Fruit fly (Drosophila melanogaster) whole organism, embryonic: Measurements from ENCODE around the gene P5cr-2.
A peak's percentile ranks its signal among the peaks of the same experiment; 100 is the strongest.

Experiments used
- CG10979 ChIP-seq: fragments of 200-800 bp; sonication (Bioruptor generic); optimal IDR thresholded peaks from 2 replicates; lab custom pipeline; 2018; ENCODE audit warnings: missing biosample characterization, mild to moderate bottlenecking, missing genetic modification characterization, moderate library complexity
- CG11247 ChIP-seq: fragments of 200-800 bp; sonication (Bioruptor generic); IDR thresholded peaks from 2 replicates; pipeline ENCODE4 v1.3.6; 2022; ENCODE audit warnings: missing biosample characterization, missing genetic modification characterization
- CG13123 ChIP-seq: fragments of 200-800 bp; sonication (Bioruptor generic); optimal IDR thresholded peaks from 2 replicates; lab custom pipeline; 2016; ENCODE audit warnings: missing biosample characterization, missing genetic modification characterization
- CG14965 ChIP-seq: fragments of 200-800 bp; sonication (Bioruptor generic); optimal IDR thresholded peaks from 2 replicates; lab custom pipeline; 2016; ENCODE audit warnings: missing biosample characterization, missing genetic modification characterization, borderline replicate concordance
- CG18262 ChIP-seq: fragments of 200-800 bp; optimal IDR thresholded peaks from 3 replicates; lab custom pipeline; 2019; ENCODE audit warnings: missing biosample characterization, mild to moderate bottlenecking, missing genetic modification characterization, moderate library complexity
- CG2712 ChIP-seq: fragments of 200-800 bp; optimal IDR thresholded peaks from 3 replicates; lab custom pipeline; 2019; ENCODE audit warnings: missing biosample characterization, mild to moderate bottlenecking, missing genetic modification characterization, moderate library complexity
- CG4404 ChIP-seq: fragments of 200-800 bp; sonication (Bioruptor generic); IDR thresholded peaks from 2 replicates; pipeline ENCODE4 v1.3.6; 2022; ENCODE audit warnings: missing biosample characterization, missing genetic modification characterization
- CG4617 ChIP-seq: fragments of 200-800 bp; sonication (Bioruptor generic); optimal IDR thresholded peaks from 3 replicates; lab custom pipeline; 2016; ENCODE audit warnings: missing biosample characterization, missing genetic modification characterization, borderline replicate concordance
- CG6272 ChIP-seq: fragments of 200-800 bp; sonication (Bioruptor generic); IDR thresholded peaks from 2 replicates; pipeline ENCODE4 v1.3.6; 2022; ENCODE audit warnings: missing biosample characterization, missing genetic modification characterization
- CG6654 ChIP-seq: fragments of 200-800 bp; sonication (Bioruptor generic); optimal IDR thresholded peaks from 2 replicates; lab custom pipeline; 2017; ENCODE audit warnings: missing biosample characterization, mild to moderate bottlenecking, missing genetic modification characterization
- CG6689 ChIP-seq: fragments of 200-800 bp; sonication (Bioruptor generic); IDR thresholded peaks from 2 replicates; pipeline ENCODE4 v1.3.6; 2022; ENCODE audit warnings: missing biosample characterization, missing genetic modification characterization
- CG7271 ChIP-seq: fragments of 200-800 bp; sonication (Bioruptor generic); optimal IDR thresholded peaks from 2 replicates; lab custom pipeline; 2018; ENCODE audit warnings: missing biosample characterization, mild to moderate bottlenecking, missing genetic modification characterization, moderate library complexity
- CG9609 ChIP-seq: fragments of 200-800 bp; sonication (Bioruptor generic); optimal IDR thresholded peaks from 3 replicates; lab custom pipeline; 2016; ENCODE audit warnings: missing biosample characterization, missing genetic modification characterization
- CkIIα-i1 ChIP-seq: fragments of 200-800 bp; sonication (Bioruptor generic); IDR thresholded peaks from 2 replicates; pipeline ENCODE4 v1.3.6; 2022; ENCODE audit warnings: missing biosample characterization, missing genetic modification characterization
- D19A ChIP-seq: fragments of 200-800 bp; optimal IDR thresholded peaks from 3 replicates; lab custom pipeline; 2019; ENCODE audit warnings: missing biosample characterization, mild to moderate bottlenecking, missing genetic modification characterization, moderate library complexity
- Dek ChIP-seq: fragments of 200-800 bp; sonication (Bioruptor generic); optimal IDR thresholded peaks from 3 replicates; lab custom pipeline; 2019; ENCODE audit warnings: missing biosample characterization, mild to moderate bottlenecking, missing genetic modification characterization, moderate library complexity
- Dfd ChIP-seq, 2 experiments: fragments of >200 bp; optimal IDR thresholded peaks; 2 replicates each; lab custom pipeline; 2017; ENCODE audit warnings: missing biosample characterization in 2 of 2, missing genetic modification characterization in 2 of 2
- Dll ChIP-seq: fragments of 200-800 bp; sonication (Bioruptor generic); IDR thresholded peaks from 4 replicates; pipeline ENCODE4 v1.3.6; 2022; ENCODE audit warnings: missing biosample characterization, missing genetic modification characterization; ENCODE audit not compliant: partially characterized antibody
- Hr3 ChIP-seq: fragments of 200-800 bp; sonication (Bioruptor generic); optimal IDR thresholded peaks from 3 replicates; lab custom pipeline; 2016; ENCODE audit warnings: missing biosample characterization, missing genetic modification characterization
- Jarid2 ChIP-seq: fragments of 200-800 bp; sonication (Bioruptor generic); optimal IDR thresholded peaks from 3 replicates; lab custom pipeline; 2017; ENCODE audit warnings: mild to moderate bottlenecking, missing biosample characterization, missing genetic modification reagents, missing genetic modification characterization
- Nf-YB ChIP-seq: fragments of 200-800 bp; sonication (Bioruptor generic); optimal IDR thresholded peaks from 3 replicates; lab custom pipeline; 2019; ENCODE audit warnings: missing biosample characterization, mild to moderate bottlenecking, missing genetic modification characterization, moderate library complexity
- NfI ChIP-seq: fragments of 200-800 bp; sonication (Bioruptor generic); optimal IDR thresholded peaks from 3 replicates; lab custom pipeline; 2018; ENCODE audit warnings: missing biosample characterization, mild to moderate bottlenecking, missing genetic modification characterization, moderate library complexity
- Side ChIP-seq: fragments of 200-800 bp; sonication (Bioruptor generic); optimal IDR thresholded peaks from 2 replicates; lab custom pipeline; 2016; ENCODE audit warnings: missing biosample characterization, missing genetic modification characterization
- Xrp1 ChIP-seq: fragments of 200-800 bp; sonication (Bioruptor generic); IDR thresholded peaks from 2 replicates; pipeline ENCODE4 v1.3.6; 2022; ENCODE audit warnings: missing biosample characterization, missing genetic modification characterization
- YL-1 ChIP-seq: fragments of 200-800 bp; sonication (Bioruptor generic); optimal IDR thresholded peaks from 3 replicates; lab custom pipeline; 2017; ENCODE audit warnings: missing biosample characterization, mild to moderate bottlenecking, missing genetic modification characterization
- abd-A ChIP-seq: fragments of 200-800 bp; sonication (Bioruptor generic); optimal IDR thresholded peaks from 3 replicates; lab custom pipeline; 2019; ENCODE audit warnings: missing biosample characterization, mild to moderate bottlenecking, missing genetic modification characterization, moderate library complexity
- aop ChIP-seq: fragments of 200-800 bp; sonication (Bioruptor generic); IDR thresholded peaks from 2 replicates; pipeline ENCODE4 v1.3.6; 2022; ENCODE audit warnings: missing biosample characterization, missing genetic modification characterization
- ase ChIP-seq: fragments of 200-800 bp; sonication (Bioruptor generic); IDR thresholded peaks from 3 replicates; pipeline ENCODE4 v1.3.6; 2022; ENCODE audit warnings: missing biosample characterization, missing genetic modification characterization
- bigmax ChIP-seq: fragments of 200-800 bp; sonication (Bioruptor generic); optimal IDR thresholded peaks from 2 replicates; lab custom pipeline; 2018; ENCODE audit warnings: missing biosample characterization, mild to moderate bottlenecking, missing genetic modification characterization
- en ChIP-seq: fragments of 200-800 bp; sonication (Bioruptor generic); optimal IDR thresholded peaks from 2 replicates; lab custom pipeline; 2016; ENCODE audit warnings: missing biosample characterization, missing genetic modification characterization
- fd3F ChIP-seq: fragments of 200-800 bp; sonication (Bioruptor generic); optimal IDR thresholded peaks from 2 replicates; lab custom pipeline; 2018; ENCODE audit warnings: missing biosample characterization, mild to moderate bottlenecking, missing genetic modification characterization, moderate library complexity
- gro ChIP-seq: fragments of 200-800 bp; sonication (Bioruptor generic); optimal IDR thresholded peaks from 2 replicates; lab custom pipeline; 2016; ENCODE audit warnings: missing biosample characterization, missing genetic modification characterization
- lbe ChIP-seq: fragments of 200-800 bp; sonication (Bioruptor generic); optimal IDR thresholded peaks from 2 replicates; lab custom pipeline; 2016; ENCODE audit warnings: missing biosample characterization, mild to moderate bottlenecking, missing genetic modification characterization
- mld ChIP-seq: fragments of 200-800 bp; sonication (Bioruptor generic); IDR thresholded peaks from 3 replicates; pipeline ENCODE4 v1.3.6; 2022; ENCODE audit warnings: missing biosample characterization, missing genetic modification characterization; ENCODE audit not compliant: partially characterized antibody
- nerfin-1 ChIP-seq: fragments of 200-800 bp; sonication (Bioruptor generic); optimal IDR thresholded peaks from 3 replicates; lab custom pipeline; 2019; ENCODE audit warnings: missing biosample characterization, mild to moderate bottlenecking, missing genetic modification characterization, moderate library complexity
- pb ChIP-seq: fragments of 200-800 bp; sonication (Bioruptor generic); optimal IDR thresholded peaks from 3 replicates; lab custom pipeline; 2016; ENCODE audit warnings: missing biosample characterization, missing genetic modification characterization
- pita ChIP-seq: fragments of 200-800 bp; sonication (Bioruptor generic); optimal IDR thresholded peaks from 2 replicates; lab custom pipeline; 2017; ENCODE audit warnings: missing biosample characterization, mild to moderate bottlenecking, missing genetic modification characterization
- pnt ChIP-seq: fragments of 200-800 bp; sonication (Bioruptor generic); optimal IDR thresholded peaks from 3 replicates; lab custom pipeline; 2016; ENCODE audit warnings: missing biosample characterization, missing genetic modification characterization
- prd ChIP-seq, 3 experiments: fragments of >200 bp in 2 of 3; fragments of 200-800 bp in 1 of 3; sonication (Bioruptor generic) in 1 of 3; optimal IDR thresholded peaks in 2 of 3; IDR thresholded peaks in 1 of 3; 2 replicates in 2 of 3; 3 replicates in 1 of 3; pipeline versions ENCODE4 v1.3.6 to Lab custom; 2017 to 2022; ENCODE audit warnings: missing biosample characterization in 1 of 3, missing genetic modification characterization in 1 of 3
- pzg ChIP-seq: fragments of 200-800 bp; sonication (Bioruptor generic); optimal IDR thresholded peaks from 3 replicates; lab custom pipeline; 2018; ENCODE audit warnings: missing biosample characterization, mild to moderate bottlenecking, missing genetic modification characterization, moderate library complexity
- sens ChIP-seq: fragments of 200-800 bp; sonication (Bioruptor generic); peaks from one replicate; lab custom pipeline; 2016; ENCODE audit warnings: missing biosample characterization, missing genetic modification characterization
- seq ChIP-seq: fragments of 200-800 bp; sonication (Bioruptor generic); IDR thresholded peaks from 2 replicates; pipeline ENCODE4 v1.3.6; 2022; ENCODE audit warnings: missing biosample characterization, missing genetic modification characterization
- sna ChIP-seq: fragments of 200-800 bp; sonication (Bioruptor generic); IDR thresholded peaks from 2 replicates; pipeline ENCODE4 v1.3.6; 2022; ENCODE audit warnings: missing biosample characterization, missing genetic modification characterization; ENCODE audit not compliant: partially characterized antibody
- sug ChIP-seq: fragments of 200-800 bp; optimal IDR thresholded peaks from 2 replicates; lab custom pipeline; 2019; ENCODE audit warnings: missing biosample characterization, mild to moderate bottlenecking, missing genetic modification characterization, moderate library complexity
- trh ChIP-seq: fragments of 200-800 bp; sonication (Bioruptor generic); optimal IDR thresholded peaks from 2 replicates; lab custom pipeline; 2016; ENCODE audit warnings: missing biosample characterization, missing genetic modification characterization
- tup ChIP-seq: fragments of 200-800 bp; sonication (Bioruptor generic); optimal IDR thresholded peaks from 2 replicates; lab custom pipeline; 2016; ENCODE audit warnings: missing biosample characterization, mild to moderate bottlenecking, missing genetic modification characterization, moderate library complexity
- tx ChIP-seq: fragments of 200-800 bp; sonication (Bioruptor generic); optimal IDR thresholded peaks from 2 replicates; lab custom pipeline; 2016; ENCODE audit warnings: missing biosample characterization, missing genetic modification characterization
- unpg ChIP-seq: fragments of 200-800 bp; sonication (Bioruptor generic); optimal IDR thresholded peaks from 3 replicates; lab custom pipeline; 2018; ENCODE audit warnings: missing biosample characterization, mild to moderate bottlenecking, missing genetic modification characterization, moderate library complexity

Gene P5cr-2

dm6 chr3R:17564837-17565236 is 30.2 kb downstream of the P5cr-2 start (continued):
- no peak for TF ChIP-seq Hr3 (GFP tag; lab: Kevin White, UChicago)
- TF ChIP-seq CG18262 (tag; lab: Kevin White, UChicago): peak; percentile 51
- peak; percentile 42 for TF ChIP-seq CG10979 (tag; lab: Kevin White, UChicago)
- no peak for TF ChIP-seq CG7271 (tag; lab: Kevin White, UChicago)
- no peak for TF ChIP-seq prd (optimal IDR thresholded peaks at IDR 0.05; lab: Kevin White, UChicago)
- TF ChIP-seq prd (GFP tag; IDR thresholded peaks at IDR 0.05; lab: Robert Waterston, UW): peak; percentile 49; the same call in 1 of the 3 replicates
- TF ChIP-seq sug (tag; lab: Kevin White, UChicago): no peak
- no peak for TF ChIP-seq CG6272 (GFP tag; lab: Robert Waterston, UW)
- peak; percentile 76 for TF ChIP-seq sens (GFP tag; lab: Kevin White, UChicago)
- no peak for TF ChIP-seq Jarid2 (GFP tag; lab: Kevin White, UChicago)
- TF ChIP-seq CG2712 (tag; lab: Kevin White, UChicago): peak; percentile 52
- no peak for TF ChIP-seq CkIIα-i1
- TF ChIP-seq Xrp1 (GFP tag; lab: Robert Waterston, UW): peak; percentile 49; the same call in 1 of the 2 replicates
- no peak for TF ChIP-seq pita (GFP tag; lab: Kevin White, UChicago)
- TF ChIP-seq CG13123: no peak
- no peak for TF ChIP-seq NfI
- TF ChIP-seq D19A (tag; lab: Kevin White, UChicago): no peak
- TF ChIP-seq CG6689 (GFP tag; lab: Robert Waterston, UW): 0 out of 2 replicates have a peak, but pooled peaks have one; percentile 8
- no peak for TF ChIP-seq sna (GFP tag; lab: Robert Waterston, UW)

dm6 chr3R:17566619-17567489 is 32.2 kb downstream of the P5cr-2 start:
- TF ChIP-seq Dek (tag; lab: Kevin White, UChicago): no peak
- no peak for TF ChIP-seq CG4404 (GFP tag; lab: Robert Waterston, UW)
- TF ChIP-seq Dll (GFP tag; lab: Robert Waterston, UW): no peak
- TF ChIP-seq seq (GFP tag; lab: Robert Waterston, UW): peak; percentile 86
- peak; percentile 70 for TF ChIP-seq bigmax (GFP tag; lab: Kevin White, UChicago)
- no peak for TF ChIP-seq trh (GFP tag; lab: Kevin White, UChicago)
- no peak for TF ChIP-seq CG6272 (GFP tag; lab: Robert Waterston, UW)
- no peak for TF ChIP-seq pnt
- no peak for TF ChIP-seq tup (GFP tag; lab: Kevin White, UChicago)
- no peak for TF ChIP-seq unpg (GFP tag; lab: Kevin White, UChicago)
- TF ChIP-seq fd3F: no peak
- TF ChIP-seq Dfd (GFP tag; optimal IDR thresholded peaks at IDR 0.05; lab: Kevin White, UChicago): peak in 1 of 2 experiments; percentile 65
- no peak for TF ChIP-seq CG11247
- TF ChIP-seq pzg (GFP tag; lab: Kevin White, UChicago): no peak
- TF ChIP-seq CG4617 (GFP tag; lab: Kevin White, UChicago): no peak
- peak; percentile 81 for TF ChIP-seq abd-A (tag; lab: Kevin White, UChicago)
- no peak for TF ChIP-seq nerfin-1
- TF ChIP-seq ase (GFP tag; lab: Robert Waterston, UW): no peak
- no peak for TF ChIP-seq CG9609 (GFP tag; lab: Kevin White, UChicago)
- TF ChIP-seq en (GFP tag; lab: Kevin White, UChicago): no peak
- no peak for TF ChIP-seq CG6654 (GFP tag; lab: Kevin White, UChicago)
- no peak for TF ChIP-seq aop (GFP tag; lab: Robert Waterston, UW)
- TF ChIP-seq Nf-YB (GFP tag; lab: Kevin White, UChicago): peak; percentile 93
- no peak for TF ChIP-seq pb (GFP tag; lab: Kevin White, UChicago)
- TF ChIP-seq Side (GFP tag; lab: Kevin White, UChicago): no peak
- TF ChIP-seq CG14965: no peak
- no peak for TF ChIP-seq lbe (GFP tag; lab: Kevin White, UChicago)
- TF ChIP-seq gro (GFP tag; lab: Kevin White, UChicago): no peak
- TF ChIP-seq tx (GFP tag; lab: Kevin White, UChicago): no peak
- TF ChIP-seq YL-1: no peak
- no peak for TF ChIP-seq mld (GFP tag; lab: Robert Waterston, UW)
